Worm (Caenorhabditis elegans) whole organism, L4/young adult: ENCODE results near the gene pitr-2.

Source experiments
- W03F9.2 ChIP-seq: fragments of 150-350 bp; optimal IDR thresholded peaks from 2 replicates; lab custom pipeline; 2014; ENCODE audit warnings: missing biosample characterization, missing genetic modification characterization
- dao-5 ChIP-seq: sonication (generic microtip); optimal IDR thresholded peaks from 2 replicates; lab custom pipeline; 2016; ENCODE audit warnings: missing genotype, missing genetic modification characterization, moderate library complexity, missing compliant biosample characterization
- him-1 ChIP-seq: sonication (generic microtip); optimal IDR thresholded peaks from 2 replicates; lab custom pipeline; 2016; ENCODE audit warnings: missing genotype, missing genetic modification reagents, missing genetic modification characterization, missing compliant biosample characterization

ce11 chrV:9183718-9184441 is 46.4 kb upstream of the pitr-2 start:
- TF ChIP-seq him-1 (tag; lab: Kevin White, UChicago) (no peak), dao-5 (no peak), W03F9.2 (no peak)
